Fruit fly (Drosophila melanogaster) whole organism, embryonic: ENCODE data around the gene PH4alphaEFB.
A peak's percentile ranks its signal among the peaks of the same experiment; 100 is the strongest.

ENCODE experiments used
- Atf-2 ChIP-seq: fragments of 200-800 bp; sonication (Bioruptor generic); optimal IDR thresholded peaks from 2 replicates; lab custom pipeline; 2016; ENCODE audit warnings: missing biosample characterization, missing genetic modification characterization
- CG14050 ChIP-seq: fragments of 200-800 bp; sonication (Bioruptor generic); IDR thresholded peaks from 3 replicates; pipeline ENCODE4 v1.3.6; 2022; ENCODE audit warnings: missing biosample characterization, missing genetic modification characterization
- CG14860 ChIP-seq: fragments of 200-800 bp; sonication (Bioruptor generic); IDR thresholded peaks from 3 replicates; pipeline ENCODE4 v1.3.6; 2022; ENCODE audit warnings: missing biosample characterization, missing genetic modification characterization; ENCODE audit not compliant: partially characterized antibody
- CG15269 ChIP-seq: fragments of 200-800 bp; sonication (Bioruptor generic); optimal IDR thresholded peaks from 2 replicates; lab custom pipeline; 2018; ENCODE audit warnings: missing biosample characterization, mild to moderate bottlenecking, missing genetic modification characterization, moderate library complexity
- CG3995 ChIP-seq: fragments of 200-800 bp; sonication (Bioruptor generic); optimal IDR thresholded peaks from 3 replicates; lab custom pipeline; 2016; ENCODE audit warnings: missing biosample characterization, missing genetic modification characterization
- CG6854 ChIP-seq: fragments of 200-800 bp; sonication (Bioruptor generic); optimal IDR thresholded peaks from 3 replicates; lab custom pipeline; 2017; ENCODE audit warnings: missing biosample characterization, mild to moderate bottlenecking, missing genetic modification characterization
- CG7372 ChIP-seq: fragments of 200-800 bp; sonication (Bioruptor generic); IDR thresholded peaks from 2 replicates; pipeline ENCODE4 v1.3.6; 2022; ENCODE audit warnings: missing biosample characterization, missing genetic modification characterization
- CG8089 ChIP-seq: fragments of 200-800 bp; sonication (Bioruptor generic); optimal IDR thresholded peaks from 3 replicates; lab custom pipeline; 2016; ENCODE audit warnings: missing biosample characterization, missing genetic modification characterization
- Myb ChIP-seq: fragments of 200-800 bp; sonication (Bioruptor generic); optimal IDR thresholded peaks from 2 replicates; lab custom pipeline; 2016; ENCODE audit warnings: missing biosample characterization, missing genetic modification characterization
- Opbp ChIP-seq: fragments of 200-800 bp; sonication (Bioruptor generic); IDR thresholded peaks from 3 replicates; pipeline ENCODE4 v1.3.6; 2022; ENCODE audit warnings: missing biosample characterization, missing genetic modification characterization; ENCODE audit not compliant: partially characterized antibody
- Poxn ChIP-seq: fragments of 200-800 bp; sonication (Bioruptor generic); IDR thresholded peaks from 2 replicates; pipeline ENCODE4 v1.3.6; 2022; ENCODE audit warnings: missing biosample characterization, missing genetic modification characterization
- ara ChIP-seq: fragments of 200-800 bp; sonication (Bioruptor generic); IDR thresholded peaks from 2 replicates; pipeline ENCODE4 v1.3.6; 2022; ENCODE audit warnings: missing biosample characterization, missing genetic modification characterization
- cato ChIP-seq: fragments of 200-800 bp; sonication (Bioruptor generic); optimal IDR thresholded peaks from 2 replicates; lab custom pipeline; 2016; ENCODE audit warnings: missing biosample characterization, missing genetic modification characterization, borderline replicate concordance
- crol ChIP-seq: fragments of 200-800 bp; sonication (Bioruptor generic); IDR thresholded peaks from 2 replicates; pipeline ENCODE4 v1.3.6; 2022; ENCODE audit warnings: missing biosample characterization, missing genetic modification characterization
- mirr ChIP-seq: fragments of 200-800 bp; sonication (Bioruptor generic); optimal IDR thresholded peaks from 3 replicates; lab custom pipeline; 2018; ENCODE audit warnings: missing biosample characterization, mild to moderate bottlenecking, missing genetic modification characterization
- sug ChIP-seq: fragments of 200-800 bp; optimal IDR thresholded peaks from 2 replicates; lab custom pipeline; 2019; ENCODE audit warnings: missing biosample characterization, mild to moderate bottlenecking, missing genetic modification characterization, moderate library complexity

PH4alphaEFB gene

DNA sequence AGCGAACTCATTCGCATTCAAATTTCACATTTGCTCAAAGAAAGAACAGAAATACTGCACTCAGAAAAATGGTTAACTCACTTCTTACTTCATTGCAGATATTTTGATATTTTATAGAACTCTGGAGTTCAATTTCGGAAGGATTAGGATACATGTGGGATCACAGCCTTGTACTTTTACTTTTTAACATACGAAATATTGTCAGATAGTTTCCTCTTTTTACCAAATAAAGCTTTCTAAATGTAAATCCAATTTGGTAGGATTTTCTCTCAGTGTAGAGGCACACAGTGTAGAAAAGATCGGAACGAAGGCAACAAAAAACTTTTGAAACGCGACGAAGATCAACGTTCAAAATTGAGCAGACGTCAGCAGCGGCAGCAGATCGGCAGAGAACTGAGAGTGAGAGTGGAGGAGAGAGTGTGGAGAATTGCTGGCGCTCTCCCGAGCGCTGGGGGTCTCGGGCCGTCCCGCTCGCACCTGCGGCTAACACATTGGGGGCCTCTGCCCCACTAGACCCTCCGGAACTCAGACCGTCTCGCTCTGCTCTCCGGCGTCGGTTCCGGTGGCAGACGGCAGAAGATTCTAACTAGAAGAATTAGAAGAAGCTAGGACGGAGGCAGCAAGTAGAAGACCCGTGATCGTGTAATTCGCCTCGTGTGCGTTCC, 66.3 kb downstream of the PH4alphaEFB start, which contains the start of gene tmod (continued):
- TF ChIP-seq Myb (GFP tag; lab: Kevin White, UChicago) (peak; percentile 22), CG8089 (peak; percentile 50), CG15269 (peak; percentile 60), CG6854 (GFP tag; lab: Kevin White, UChicago) (peak; percentile 12), CG3995 (no peak), cato (GFP tag; lab: Kevin White, UChicago) (peak; percentile 9), Atf-2 (peak; percentile 27), Opbp (GFP tag; lab: Robert Waterston, UW) (no peak), CG14860 (GFP tag; lab: Robert Waterston, UW) (no peak), sug (tag; lab: Kevin White, UChicago) (peak; percentile 83), Poxn (no peak), CG14050 (no peak), ara (GFP tag; lab: Robert Waterston, UW) (no peak), mirr (GFP tag; lab: Kevin White, UChicago) (peak; percentile 32)

DNA sequence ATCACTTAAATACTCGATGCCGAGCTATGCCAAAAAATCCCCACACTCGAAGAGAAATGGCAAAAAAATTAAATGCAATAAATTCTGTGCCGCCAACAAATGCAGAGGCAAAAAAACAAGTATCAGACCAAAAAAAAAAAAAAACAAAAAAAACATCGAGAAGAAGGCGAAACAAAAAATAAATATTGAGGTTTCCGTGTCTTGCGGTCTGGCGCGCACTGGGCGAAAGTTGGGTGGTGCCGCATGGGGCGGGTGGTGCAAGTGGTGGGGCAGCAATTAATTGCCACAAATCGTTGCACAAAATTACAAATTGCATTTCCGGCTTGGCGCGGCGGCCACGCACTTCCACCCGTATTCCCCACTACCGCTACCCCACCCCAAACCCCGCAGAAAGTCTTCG, 68.6 kb downstream of the PH4alphaEFB start:
- TF ChIP-seq CG7372 (no peak), crol (GFP tag; lab: Robert Waterston, UW) (peak; percentile 61; the same call in 1 of the 2 replicates)
